Fruit fly (Drosophila melanogaster): ENCODE data around the gene Prp6.
A peak's percentile ranks its signal among the peaks of the same experiment; 100 is the strongest.

The Prp6 gene

DNA sequence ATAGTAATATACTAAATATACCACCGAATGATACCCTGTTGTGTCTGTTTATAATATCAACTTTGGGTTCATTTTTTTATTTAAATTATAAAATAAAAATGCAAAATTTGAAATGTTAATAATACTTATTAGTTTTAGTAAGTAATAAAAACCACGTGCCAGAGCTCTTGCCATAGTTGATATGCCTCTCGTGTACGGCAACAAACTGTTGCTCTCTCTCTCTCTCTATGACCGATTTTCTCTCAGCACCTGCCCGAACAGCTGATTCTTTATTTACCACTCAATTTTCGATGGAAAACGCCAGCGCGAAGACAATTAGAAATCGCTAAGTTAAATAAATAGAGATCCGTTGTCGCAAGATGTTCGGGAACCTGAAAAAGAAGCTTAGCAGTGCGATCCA, 37.7 kb upstream of the Prp6 start, which contains the start of gene Dysb (continued):
- TF ChIP-seq GATAe (GFP tag; conservative IDR thresholded peaks at IDR 0.05) (peak; percentile 21; the same call in 1 of the 2 replicates), BtbVII (GFP tag; optimal IDR thresholded peaks at IDR 0.05) (peak; percentile 88), CG2129 (GFP tag; IDR thresholded peaks at IDR 0.05; ENCODE audit: partially characterized antibody) (no peak), Rx (GFP tag; IDR thresholded peaks at IDR 0.05) (peak; percentile 63), lab (GFP tag; optimal IDR thresholded peaks at IDR 0.05) (peak; percentile 95), Drgx (GFP tag; IDR thresholded peaks at IDR 0.05) (peak; percentile 92), chinmo (GFP tag; IDR thresholded peaks at IDR 0.05; ENCODE audit: partially characterized antibody) (no peak), CG6689 (GFP tag; IDR thresholded peaks at IDR 0.05) (peak; percentile 86), CG10321 (GFP tag; IDR thresholded peaks at IDR 0.05) (peak; percentile 66), Stat92E (GFP tag; optimal IDR thresholded peaks at IDR 0.05) (peak in 1 of 3 experiments; percentile 68), abd-A (tag; optimal IDR thresholded peaks at IDR 0.05) (peak; percentile 32), jing (GFP tag; optimal IDR thresholded peaks at IDR 0.05) (peak; percentile 36), CG12942 (GFP tag; optimal IDR thresholded peaks at IDR 0.05) (peak; percentile 73), Sox102F (GFP tag; optimal IDR thresholded peaks at IDR 0.05) (peak; percentile 89), ftz-f1 (GFP tag; optimal IDR thresholded peaks at IDR 0.05) (peak; percentile 49), scrt (GFP tag; optimal IDR thresholded peaks at IDR 0.05) (peak; percentile 93), Dbx (GFP tag; IDR thresholded peaks at IDR 0.05) (peak; percentile 92), tap (tag; optimal IDR thresholded peaks at IDR 0.05) (peak; percentile 90), Hey (tag; optimal IDR thresholded peaks at IDR 0.05) (no peak), CG13287 (GFP tag; IDR thresholded peaks at IDR 0.05; ENCODE audit: partially characterized antibody) (peak; percentile 63), Taf1 (GFP tag; IDR thresholded peaks at IDR 0.05) (peak; percentile 71; the same call in 1 of the 2 replicates), sob (GFP tag; IDR thresholded peaks at IDR 0.05) (peak; percentile 91), CG11093 (GFP tag; IDR thresholded peaks at IDR 0.05) (peak; percentile 63; the same call in 1 of the 3 replicates), Blimp-1 (GFP tag; optimal IDR thresholded peaks at IDR 0.05) (peak; percentile 88), jumu (GFP tag; optimal IDR thresholded peaks at IDR 0.05) (peak; percentile 33), CG17912 (GFP tag; optimal IDR thresholded peaks at IDR 0.05) (peak; percentile 27), Ptx1 (GFP tag; IDR thresholded peaks at IDR 0.05) (no peak; the same call in 1 of the 2 replicates), CG10565 (GFP tag; optimal IDR thresholded peaks at IDR 0.05) (no peak), Rfx (GFP tag; IDR thresholded peaks at IDR 0.05) (peak; percentile 96), CG8944 (GFP tag; optimal IDR thresholded peaks at IDR 0.05) (peak; percentile 34), Adf1 (GFP tag; IDR thresholded peaks at IDR 0.05) (peak; percentile 60), caup (GFP tag; optimal IDR thresholded peaks at IDR 0.05; ENCODE audit: severe bottlenecking) (peak; percentile 88), salm (tag; optimal IDR thresholded peaks at IDR 0.05) (peak; percentile 84), insv (GFP tag; optimal IDR thresholded peaks at IDR 0.05) (peak in 1 of 2 experiments; percentile 63), cato (GFP tag; optimal IDR thresholded peaks at IDR 0.05; ENCODE audit: borderline replicate concordance) (peak; percentile 54), CG1602 (GFP tag; optimal IDR thresholded peaks at IDR 0.05) (peak; percentile 78), CG32532 (GFP tag; IDR thresholded peaks at IDR 0.05) (peak; percentile 97), CG10267 (tag; optimal IDR thresholded peaks at IDR 0.05) (peak; percentile 88), en (GFP tag; optimal IDR thresholded peaks at IDR 0.05) (no peak), slbo (GFP tag; IDR thresholded peaks at IDR 0.05) (peak; percentile 95), CG13424 (tag; optimal IDR thresholded peaks at IDR 0.05) (peak; percentile 89), HHEX (GFP tag; optimal IDR thresholded peaks at IDR 0.05) (peak; percentile 83), Xbp1 (GFP tag; optimal IDR thresholded peaks at IDR 0.05) (peak; percentile 89), pnt (GFP tag; optimal IDR thresholded peaks at IDR 0.05) (peak; percentile 34), fd3F (GFP tag; optimal IDR thresholded peaks at IDR 0.05) (peak; percentile 81), CG14014 (GFP tag; IDR thresholded peaks at IDR 0.05) (peak; percentile 94), CG3281 (GFP tag; optimal IDR thresholded peaks at IDR 0.05) (peak; percentile 82), Tbp (GFP tag; optimal IDR thresholded peaks at IDR 0.05) (no peak), CG8388 (GFP tag; optimal IDR thresholded peaks at IDR 0.05) (peak; percentile 88), CG8924 (tag; optimal IDR thresholded peaks at IDR 0.05) (peak; percentile 91)

Measured in whole organism, embryonic.